Worm (Caenorhabditis elegans) whole organism, L4 larva: Measurements from ENCODE around the gene ZC196.9.

Experiments
- D1046.2 ChIP-seq: fragments of 200-800 bp; sonication (Bioruptor generic); IDR thresholded peaks from 2 replicates; pipeline ENCODE4 v1.3.6; 2022; ENCODE audit warnings: missing genetic modification characterization, missing compliant biosample characterization
- F10B5.3 ChIP-seq: sonication (generic microtip); optimal IDR thresholded peaks from 2 replicates; lab custom pipeline; 2016; ENCODE audit warnings: mild to moderate bottlenecking, missing genetic modification characterization, missing compliant biosample characterization
- F26F4.8 ChIP-seq: fragments of 200-800 bp; sonication (Bioruptor generic); conservative IDR thresholded peaks from 2 replicates; pipeline ENCODE4 v1.3.6; 2022; ENCODE audit warnings: missing genetic modification characterization, missing compliant biosample characterization
- F49E8.2 ChIP-seq: sonication (generic microtip); optimal IDR thresholded peaks from 2 replicates; lab custom pipeline; 2016; ENCODE audit warnings: missing compliant biosample characterization, mild to moderate bottlenecking, missing genetic modification characterization, borderline replicate concordance
- T26A8.4 ChIP-seq: fragments of 200-800 bp; sonication (Bioruptor generic); IDR thresholded peaks from 2 replicates; pipeline ENCODE4 v1.3.6; 2022; ENCODE audit warnings: missing genetic modification characterization, missing compliant biosample characterization
- Y105C5A.15 ChIP-seq: fragments of 200-800 bp; sonication (Bioruptor generic); IDR thresholded peaks from 2 replicates; pipeline ENCODE4 v1.3.6; 2022; ENCODE audit warnings: missing genetic modification characterization, missing compliant biosample characterization
- Y5F2A.4 ChIP-seq: fragments of 200-800 bp; sonication (Bioruptor generic); optimal IDR thresholded peaks from 2 replicates; lab custom pipeline; 2018; ENCODE audit warnings: mild to moderate bottlenecking, missing genetic modification characterization, missing compliant biosample characterization
- ZK546.5 ChIP-seq, 2 experiments: sonication (generic microtip); optimal IDR thresholded peaks; 2 replicates each; lab custom pipeline; 2017; ENCODE audit warnings: missing biosample characterization in 2 of 2, missing genetic modification characterization in 2 of 2
- aha-1 ChIP-seq: fragments of 150-350 bp; peaks from one replicate; lab custom pipeline; 2014; ENCODE audit warnings: missing biosample characterization, missing genetic modification characterization
- aly-2 ChIP-seq: sonication (generic microtip); optimal IDR thresholded peaks from 2 replicates; lab custom pipeline; 2018; ENCODE audit warnings: missing biosample characterization, missing genetic modification characterization
- ama-1 ChIP-seq: fragments of 150-350 bp; optimal IDR thresholded peaks from 2 replicates; lab custom pipeline; 2014; ENCODE audit warnings: inconsistent platforms, mixed read lengths
- arid-1 ChIP-seq: fragments of 200-800 bp; sonication (Bioruptor generic); conservative IDR thresholded peaks from 2 replicates; pipeline ENCODE4 v1.3.6; 2022; ENCODE audit warnings: missing genetic modification reagents, missing genetic modification characterization, missing compliant biosample characterization
- attf-4 ChIP-seq: sonication (generic microtip); optimal IDR thresholded peaks from 3 replicates; lab custom pipeline; 2017; ENCODE audit warnings: missing biosample characterization, missing genetic modification characterization
- ceh-32 ChIP-seq: sonication (generic microtip); optimal IDR thresholded peaks from 2 replicates; lab custom pipeline; 2016; ENCODE audit warnings: mild to moderate bottlenecking, missing genetic modification characterization, missing compliant biosample characterization; ENCODE audit not compliant: poor library complexity
- dmd-6 ChIP-seq: fragments of 200-800 bp; sonication (Bioruptor generic); IDR thresholded peaks from 2 replicates; pipeline ENCODE4 v1.3.6; 2022; ENCODE audit warnings: missing genetic modification reagents, missing genetic modification characterization, missing compliant biosample characterization
- dmd-8 ChIP-seq: fragments of 200-800 bp; sonication (Bioruptor generic); IDR thresholded peaks from 2 replicates; pipeline ENCODE4 v1.3.6; 2022; ENCODE audit warnings: missing genetic modification characterization, missing compliant biosample characterization
- dmd-9 ChIP-seq: fragments of 200-800 bp; sonication (Bioruptor generic); IDR thresholded peaks from 2 replicates; pipeline ENCODE4 v1.3.6; 2022; ENCODE audit warnings: missing genetic modification reagents, missing genetic modification characterization, missing compliant biosample characterization
- fkh-10 ChIP-seq: fragments of 150-350 bp; optimal IDR thresholded peaks from 2 replicates; lab custom pipeline; 2014; ENCODE audit warnings: missing biosample characterization, missing genetic modification reagents, missing genetic modification characterization
- hlh-11 ChIP-seq: fragments of 200-800 bp; sonication (Bioruptor generic); optimal IDR thresholded peaks from 2 replicates; lab custom pipeline; 2018; ENCODE audit warnings: mild to moderate bottlenecking, missing genetic modification characterization, missing compliant biosample characterization
- hmg-1.1 ChIP-seq: fragments of 200-800 bp; sonication (Bioruptor generic); IDR thresholded peaks from 2 replicates; pipeline ENCODE4 v1.3.6; 2022; ENCODE audit warnings: missing genetic modification reagents, missing genetic modification characterization, missing compliant biosample characterization
- lin-13 ChIP-seq: fragments of 150-350 bp; optimal IDR thresholded peaks from 2 replicates; lab custom pipeline; 2014; ENCODE audit warnings: missing biosample characterization, missing genetic modification reagents, missing genetic modification characterization
- lin-39 ChIP-seq: fragments of 150-350 bp; optimal IDR thresholded peaks from 2 replicates; lab custom pipeline; 2014; ENCODE audit warnings: missing biosample characterization, missing genetic modification reagents, missing genetic modification characterization
- lsy-2 ChIP-seq, 2 experiments: fragments of 150-350 bp in 1 of 2; sonication (generic microtip) in 1 of 2; optimal IDR thresholded peaks; 2 replicates each; lab custom pipeline; 2014 to 2017; ENCODE audit warnings: missing biosample characterization in 2 of 2, missing genetic modification characterization in 2 of 2
- madf-5 ChIP-seq, 2 experiments: fragments of 200-800 bp; sonication (Bioruptor generic); IDR thresholded peaks; 2 replicates each; pipeline ENCODE4 v1.3.6; 2022; ENCODE audit warnings: missing compliant biosample characterization in 2 of 2, missing genetic modification characterization in 2 of 2
- madf-9 ChIP-seq: fragments of 200-800 bp; sonication (Bioruptor generic); conservative IDR thresholded peaks from 2 replicates; pipeline ENCODE4 v1.3.6; 2022; ENCODE audit warnings: missing genetic modification reagents, missing genetic modification characterization, missing compliant biosample characterization
- mdl-1 ChIP-seq, 2 experiments: fragments of 150-350 bp in 1 of 2; sonication (generic microtip) in 1 of 2; optimal IDR thresholded peaks; 2 replicates each; lab custom pipeline; 2014 to 2017; ENCODE audit warnings: missing biosample characterization in 2 of 2, missing genetic modification characterization in 2 of 2
- mdt-29 ChIP-seq: fragments of 200-800 bp; sonication (Bioruptor generic); IDR thresholded peaks from 2 replicates; pipeline ENCODE4 v1.3.6; 2022; ENCODE audit warnings: missing genetic modification reagents, missing genetic modification characterization, missing compliant biosample characterization
- mep-1 ChIP-seq: fragments of 150-350 bp; sonication (generic microtip); optimal IDR thresholded peaks from 3 replicates; lab custom pipeline; 2014; ENCODE audit warnings: missing biosample characterization, missing genetic modification characterization
- mes-2 ChIP-seq: sonication (generic microtip); optimal IDR thresholded peaks from 2 replicates; lab custom pipeline; 2016; ENCODE audit warnings: missing genotype, mild to moderate bottlenecking, missing genetic modification characterization, missing compliant biosample characterization; ENCODE audit not compliant: poor library complexity, severe bottlenecking
- mxl-2 ChIP-seq: fragments of 200-800 bp; sonication (Bioruptor generic); conservative IDR thresholded peaks from 2 replicates; pipeline ENCODE4 v1.3.6; 2022; ENCODE audit warnings: missing genetic modification reagents, missing genetic modification characterization, missing compliant biosample characterization
- nhr-11 ChIP-seq: fragments of 150-350 bp; optimal IDR thresholded peaks from 2 replicates; lab custom pipeline; 2014; ENCODE audit warnings: missing biosample characterization, missing genetic modification characterization
- nhr-111 ChIP-seq: fragments of 200-800 bp; sonication (Bioruptor generic); optimal IDR thresholded peaks from 2 replicates; lab custom pipeline; 2018; ENCODE audit warnings: mild to moderate bottlenecking, missing genetic modification characterization, missing compliant biosample characterization
- nhr-28 ChIP-seq: fragments of 150-350 bp; optimal IDR thresholded peaks from 2 replicates; lab custom pipeline; 2014; ENCODE audit warnings: missing biosample characterization, missing genetic modification characterization
- nhr-41 ChIP-seq: fragments of 200-800 bp; sonication (Bioruptor generic); IDR thresholded peaks from 2 replicates; pipeline ENCODE4 v1.3.6; 2022; ENCODE audit warnings: missing genetic modification reagents, missing genetic modification characterization, missing compliant biosample characterization
- nhr-42 ChIP-seq: fragments of 200-800 bp; sonication (Bioruptor generic); IDR thresholded peaks from 2 replicates; pipeline ENCODE4 v1.3.6; 2022; ENCODE audit warnings: missing genetic modification characterization, missing compliant biosample characterization
- nhr-76 ChIP-seq: fragments of 150-350 bp; optimal IDR thresholded peaks from 2 replicates; lab custom pipeline; 2014; ENCODE audit warnings: missing biosample characterization, missing genetic modification characterization
- nhr-77 ChIP-seq: fragments of 150-350 bp; optimal IDR thresholded peaks from 2 replicates; lab custom pipeline; 2014; ENCODE audit warnings: missing biosample characterization, missing genetic modification characterization
- php-3 ChIP-seq: fragments of 200-800 bp; sonication (Bioruptor generic); IDR thresholded peaks from 2 replicates; pipeline ENCODE4 v1.3.6; 2022; ENCODE audit warnings: missing genetic modification reagents, missing genetic modification characterization, missing compliant biosample characterization
- saeg-2 ChIP-seq: fragments of 200-800 bp; sonication (Bioruptor generic); IDR thresholded peaks from 2 replicates; pipeline ENCODE4 v1.3.6; 2022; ENCODE audit warnings: missing genetic modification reagents, missing genetic modification characterization, missing compliant biosample characterization
- snpc-4 ChIP-seq: fragments of 150-350 bp; optimal IDR thresholded peaks from 2 replicates; lab custom pipeline; 2014; ENCODE audit warnings: missing biosample characterization, missing genetic modification characterization
- spr-1 ChIP-seq: sonication (generic microtip); optimal IDR thresholded peaks from 2 replicates; lab custom pipeline; 2016; ENCODE audit warnings: mild to moderate bottlenecking, missing genetic modification characterization, missing compliant biosample characterization
- spr-3 ChIP-seq: fragments of 200-800 bp; sonication (Bioruptor generic); optimal IDR thresholded peaks from 2 replicates; lab custom pipeline; 2018; ENCODE audit warnings: mild to moderate bottlenecking, missing genetic modification characterization, missing compliant biosample characterization
- unc-130 ChIP-seq: sonication (generic microtip); optimal IDR thresholded peaks from 2 replicates; lab custom pipeline; 2016; ENCODE audit warnings: missing genetic modification reagents, missing genetic modification characterization, missing compliant biosample characterization
- unc-62 ChIP-seq, 3 experiments: fragments of 150-350 bp in 1 of 3; sonication (generic microtip); optimal IDR thresholded peaks in 2 of 3; peaks in 1 of 3; 1 replicate in 1 of 3; 2 replicates in 2 of 3; lab custom pipeline; 2014 to 2017; ENCODE audit warnings: missing biosample characterization in 3 of 3, missing genetic modification characterization in 3 of 3, missing genetic modification reagents in 3 of 3, missing genotype in 1 of 3
- vab-7 ChIP-seq: fragments of 200-800 bp; sonication (Bioruptor generic); IDR thresholded peaks from 2 replicates; pipeline ENCODE4 v1.3.6; 2022; ENCODE audit warnings: missing genetic modification reagents, missing genetic modification characterization, missing compliant biosample characterization
- zfp-2 ChIP-seq: sonication (generic microtip); optimal IDR thresholded peaks from 2 replicates; lab custom pipeline; 2016; ENCODE audit warnings: mild to moderate bottlenecking, missing genetic modification characterization, missing compliant biosample characterization
- zip-2 ChIP-seq: fragments of 150-350 bp; optimal IDR thresholded peaks from 2 replicates; lab custom pipeline; 2014; ENCODE audit warnings: missing biosample characterization, missing genetic modification characterization
- ztf-7 ChIP-seq: fragments of 150-350 bp; optimal IDR thresholded peaks from 2 replicates; lab custom pipeline; 2014; ENCODE audit warnings: missing biosample characterization, missing genetic modification characterization

The ZC196.9 gene

DNA sequence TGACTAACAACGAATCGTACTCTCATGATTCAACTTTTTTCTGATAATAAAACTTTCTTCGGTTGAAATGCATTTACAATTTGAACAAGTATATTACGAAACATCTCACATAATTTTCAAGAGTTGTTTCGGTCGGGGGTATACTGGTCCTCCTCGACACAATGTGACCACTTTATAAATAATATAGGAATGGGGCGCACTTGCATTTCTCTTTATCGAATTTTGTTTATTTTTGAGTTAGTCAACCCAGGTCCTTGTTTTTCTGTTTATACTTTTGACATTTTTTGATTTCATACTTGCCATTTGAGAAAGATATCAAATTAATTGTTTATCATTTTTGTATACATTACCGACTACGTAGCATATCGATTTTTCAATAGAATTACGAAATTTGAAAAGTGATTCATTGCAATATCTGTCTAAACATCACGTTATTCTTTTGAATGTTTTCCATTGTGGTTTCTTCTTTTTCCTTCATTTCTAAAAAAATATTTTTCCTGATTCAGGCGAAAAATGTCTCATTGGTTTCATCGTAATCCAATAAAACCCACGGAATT lies 46.9 kb upstream of the ZC196.9 start, which contains the start of gene B0507.2 (continued):
- TF ChIP-seq mep-1 (tag; lab: Kevin White, UChicago) (peak; percentile 35), mxl-2 (no peak), attf-4 (no peak), ZK546.5 (tag; optimal IDR thresholded peaks at IDR 0.05; lab: Kevin White, UChicago) (no peak), madf-5 (GFP tag; IDR thresholded peaks at IDR 0.05; lab: Robert Waterston, UW) (no peak), lsy-2 (tag; optimal IDR thresholded peaks at IDR 0.05; lab: Kevin White, UChicago) (peak in 1 of 2 experiments; percentile 46), mdl-1 (tag; optimal IDR thresholded peaks at IDR 0.05; lab: Kevin White, UChicago) (peak in 1 of 2 experiments; percentile 30), unc-130 (no peak), snpc-4 (tag; lab: Kevin White, UChicago) (no peak), dmd-8 (GFP tag; lab: Robert Waterston, UW) (no peak), ceh-32 (tag; lab: Kevin White, UChicago) (no peak), F49E8.2 (tag; lab: Kevin White, UChicago) (no peak), hlh-11 (tag; lab: Kevin White, UChicago) (peak; percentile 36), zfp-2 (tag; lab: Kevin White, UChicago) (no peak), hmg-1.1 (GFP tag; lab: Robert Waterston, UW) (no peak), Y5F2A.4 (GFP tag; lab: Kevin White, UChicago) (no peak), ama-1 (lab: Kevin White, UChicago) (no peak), aly-2 (tag; lab: Kevin White, UChicago) (no peak), D1046.2 (no peak), unc-62 (GFP tag; optimal IDR thresholded peaks at IDR 0.05 in 1 of 2; lab: Kevin White, UChicago) (no peak), unc-62 (tag; optimal IDR thresholded peaks at IDR 0.05; lab: Kevin White, UChicago) (no peak), ztf-7 (tag; lab: Kevin White, UChicago) (no peak)

ce11 chrV:8771599-8771998 lies 44.6 kb upstream of the ZC196.9 start, which contains the start of gene srx-115:
TSS of gene srx-115 (plus strand) at chrV:8771899.
- TF ChIP-seq nhr-11 (tag; lab: Kevin White, UChicago) = no peak
- no peak for TF ChIP-seq zip-2
- no peak for TF ChIP-seq unc-130
- no peak for TF ChIP-seq Y5F2A.4 (GFP tag; lab: Kevin White, UChicago)
- TF ChIP-seq nhr-42 = no peak
- no peak for TF ChIP-seq lin-13 (GFP tag; lab: Kevin White, UChicago)
- TF ChIP-seq snpc-4 (tag; lab: Kevin White, UChicago) = no peak
- no peak for TF ChIP-seq aly-2 (tag; lab: Kevin White, UChicago)
- TF ChIP-seq fkh-10 = no peak
- TF ChIP-seq nhr-77 (tag; lab: Kevin White, UChicago) = no peak

DNA sequence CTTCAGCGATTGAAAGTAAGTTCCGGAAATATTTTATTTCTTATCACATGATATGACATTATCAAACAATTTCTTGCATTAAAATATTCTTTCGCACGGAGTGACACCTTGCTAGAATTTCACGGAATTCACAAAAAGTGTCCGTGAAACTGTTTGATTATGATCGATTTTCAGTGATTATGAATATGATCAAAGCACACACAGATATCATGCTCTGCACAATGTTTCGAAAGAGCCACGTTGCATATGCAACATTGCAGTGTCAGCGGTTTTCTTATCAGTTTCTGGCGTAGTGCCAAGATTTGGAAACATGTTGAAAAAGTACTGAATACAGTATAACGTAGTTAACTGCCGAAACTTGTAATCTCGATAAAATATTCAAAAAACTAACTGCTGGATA lies 42.2 kb upstream of the ZC196.9 start:
- peak; percentile 79 for TF ChIP-seq saeg-2
- TF ChIP-seq vab-7 = no peak
- TF ChIP-seq nhr-76 (tag; lab: Kevin White, UChicago) = no peak
- peak; percentile 66; the same call in 1 of the 2 replicates for TF ChIP-seq php-3
- TF ChIP-seq dmd-6 (GFP tag; lab: Robert Waterston, UW) = peak; percentile 95
- no peak for TF ChIP-seq T26A8.4
- TF ChIP-seq dmd-8 (GFP tag; lab: Robert Waterston, UW) = no peak
- TF ChIP-seq mes-2 (tag; lab: Kevin White, UChicago) = no peak
- TF ChIP-seq F26F4.8 (GFP tag; lab: Robert Waterston, UW) = no peak
- TF ChIP-seq dmd-9 = no peak
- no peak for TF ChIP-seq nhr-42
- TF ChIP-seq ama-1 (lab: Kevin White, UChicago) = no peak
- no peak for TF ChIP-seq mdt-29 (GFP tag; lab: Robert Waterston, UW)
- TF ChIP-seq arid-1 (GFP tag; lab: Robert Waterston, UW) = no peak
- no peak for TF ChIP-seq lin-39 (tag; lab: Kevin White, UChicago)
- no peak for TF ChIP-seq nhr-41 (GFP tag; lab: Robert Waterston, UW)
- TF ChIP-seq ZK546.5 (tag; optimal IDR thresholded peaks at IDR 0.05; lab: Kevin White, UChicago) = no peak
- peak; percentile 66 for TF ChIP-seq aha-1 (tag; lab: Kevin White, UChicago)
- TF ChIP-seq spr-3 (GFP tag; lab: Kevin White, UChicago) = no peak
- no peak for TF ChIP-seq aly-2 (tag; lab: Kevin White, UChicago)
- no peak for TF ChIP-seq madf-9 (GFP tag; lab: Robert Waterston, UW)
- no peak for TF ChIP-seq nhr-111
- TF ChIP-seq lsy-2 (tag; optimal IDR thresholded peaks at IDR 0.05; lab: Kevin White, UChicago) = no peak
- no peak for TF ChIP-seq Y105C5A.15 (GFP tag; lab: Robert Waterston, UW)
- TF ChIP-seq nhr-28 (tag; lab: Kevin White, UChicago) = peak; percentile 82
- TF ChIP-seq spr-1 = no peak
- no peak for TF ChIP-seq F10B5.3 (tag; lab: Kevin White, UChicago)
